Worm (Caenorhabditis elegans): ENCODE measurements around the gene sec-61.G.

ce11 chrV:10898107-10898506 is 1.2 kb upstream of the sec-61.G start, which contains the start of gene F32D8.7:
- TF ChIP-seq lin-11 (tag; optimal IDR thresholded peaks at IDR 0.05) (no peak), nhr-11 (tag; optimal IDR thresholded peaks at IDR 0.05) (no peak)
